Worm (Caenorhabditis elegans) whole organism, L4/young adult: ENCODE results near the gene srlf-5.

Experiments
- W03F9.2 ChIP-seq: fragments of 150-350 bp; optimal IDR thresholded peaks from 2 replicates; lab custom pipeline; 2014; ENCODE audit warnings: missing biosample characterization, missing genetic modification characterization
- him-1 ChIP-seq: sonication (generic microtip); optimal IDR thresholded peaks from 2 replicates; lab custom pipeline; 2016; ENCODE audit warnings: missing genotype, missing genetic modification reagents, missing genetic modification characterization, missing compliant biosample characterization

ce11 chrIV:12892194-12892593 is 34.3 kb downstream of the srlf-5 start, which contains the start of gene K08D8.1:
- TF ChIP-seq him-1 (tag; lab: Kevin White, UChicago) (no peak), W03F9.2 (tag; lab: Kevin White, UChicago) (no peak)
